Worm (Caenorhabditis elegans): ENCODE results near the gene asp-8.

DNA sequence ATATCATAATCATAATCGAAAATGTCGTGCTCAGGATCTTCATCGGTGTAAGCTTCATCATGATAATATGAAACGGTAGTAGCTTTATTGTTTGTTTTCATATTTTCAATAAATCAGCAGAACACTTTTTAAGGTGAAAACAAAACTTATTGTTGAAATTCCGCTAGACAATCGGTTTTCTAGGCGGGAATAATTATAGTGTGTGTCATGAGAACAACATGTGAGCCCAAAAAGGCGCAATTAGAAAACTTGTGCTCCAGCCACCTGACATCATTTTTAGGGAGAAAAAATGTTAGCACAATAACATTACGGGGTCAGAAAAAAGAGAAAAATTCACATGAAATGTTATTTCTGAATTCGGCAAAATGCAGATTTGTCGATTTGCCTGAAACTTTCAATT is 9.9 kb downstream of the asp-8 start, which contains the start of gene srw-8:
- TF ChIP-seq pha-4 (tag; optimal IDR thresholded peaks at IDR 0.05) = no peak
- TF ChIP-seq pha-2 (tag; optimal IDR thresholded peaks at IDR 0.05) = no peak
- no peak for TF ChIP-seq pqm-1 (tag; optimal IDR thresholded peaks at IDR 0.05)
- no peak for TF ChIP-seq ahr-1 (tag; optimal IDR thresholded peaks at IDR 0.05)
- TF ChIP-seq ama-1 (optimal IDR thresholded peaks at IDR 0.05) = no peak
- no peak for TF ChIP-seq elt-2 (tag; optimal IDR thresholded peaks at IDR 0.05)
- TF ChIP-seq nfya-1 (tag; optimal IDR thresholded peaks at IDR 0.05) = no peak
- no peak for TF ChIP-seq npax-4 (tag; optimal IDR thresholded peaks at IDR 0.05)
- no peak for TF ChIP-seq nhr-11 (tag; optimal IDR thresholded peaks at IDR 0.05)
- no peak for TF ChIP-seq C38D4.7 (GFP tag; optimal IDR thresholded peaks at IDR 0.05)

Measured in whole organism, late embryonic.